Worm (Caenorhabditis elegans) whole organism, young adult: ENCODE measurements around the gene lex-1.

Experiments used
- lsl-1 ChIP-seq: fragments of 200-800 bp; sonication (Bioruptor generic); optimal IDR thresholded peaks from 2 replicates; lab custom pipeline; 2018; ENCODE audit warnings: mild to moderate bottlenecking, missing genetic modification characterization, moderate library complexity, missing compliant biosample characterization
- unc-130 ChIP-seq: sonication (generic microtip); optimal IDR thresholded peaks from 2 replicates; lab custom pipeline; 2016; ENCODE audit warnings: missing genetic modification reagents, missing genetic modification characterization, missing compliant biosample characterization

DNA sequence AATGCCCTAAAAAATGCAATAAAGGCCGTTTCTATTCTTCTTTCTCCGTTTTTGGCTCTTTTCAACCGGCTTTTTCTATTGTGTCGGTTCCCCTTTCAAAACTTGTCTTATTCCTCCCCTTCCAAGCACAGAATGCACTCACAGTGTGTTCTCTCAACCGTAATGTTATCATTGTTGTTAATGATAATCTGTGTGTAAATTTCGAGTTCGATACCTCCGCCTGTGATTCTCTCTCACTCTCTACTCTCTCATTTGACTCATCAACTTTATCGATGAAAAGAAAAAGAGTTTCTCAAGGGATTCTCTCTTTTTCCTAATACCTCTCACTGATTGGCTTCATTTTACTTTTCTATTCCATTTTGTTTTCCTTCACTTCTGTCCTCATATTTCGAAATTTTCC lies 49.4 kb downstream of the lex-1 start:
- no peak for TF ChIP-seq lsl-1
- TF ChIP-seq unc-130, result no peak
